Fruit fly (Drosophila melanogaster): Measurements from ENCODE around the gene CG17377.

CG17377 gene

DNA sequence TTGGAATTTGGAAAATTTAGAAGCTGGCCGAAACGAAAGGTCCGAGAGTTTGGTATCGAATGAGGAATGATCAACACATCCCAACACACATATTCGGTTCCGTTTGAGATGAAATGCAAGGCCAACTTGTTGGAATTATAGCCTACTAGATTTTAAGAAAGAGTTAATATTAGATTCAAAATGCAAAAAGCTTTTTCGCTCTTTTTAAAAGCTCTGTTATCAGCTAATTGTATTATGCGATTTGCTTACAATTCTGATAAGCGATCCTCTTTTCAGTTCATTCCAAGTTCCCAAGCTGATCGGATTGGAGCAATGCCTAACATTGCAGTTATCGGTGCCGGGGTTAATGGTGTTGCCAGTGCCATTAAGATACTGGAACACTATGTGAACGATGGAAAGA is at the start of gene CG17377, which contains the start of gene Daao2:
Gene CG17377 (minus strand): TSS at position 101 of the 400 bp plus-strand sequence.
Gene Daao2 (plus strand): TSS at position 272 of the 400 bp plus-strand sequence.
- TF ChIP-seq Crg-1 (GFP tag; optimal IDR thresholded peaks at IDR 0.05) (no peak), CG12768 (GFP tag; optimal IDR thresholded peaks at IDR 0.05) (no peak), CG1620 (GFP tag; optimal IDR thresholded peaks at IDR 0.05) (no peak), Hr96 (GFP tag; optimal IDR thresholded peaks at IDR 0.05) (no peak), CG7045 (GFP tag; optimal IDR thresholded peaks at IDR 0.05) (no peak), tj (GFP tag; optimal IDR thresholded peaks at IDR 0.05) (no peak), Mnt (GFP tag; optimal IDR thresholded peaks at IDR 0.05) (no peak), CG7101 (tag; optimal IDR thresholded peaks at IDR 0.05) (no peak)

- TF ChIP-seq ovo (GFP tag; optimal IDR thresholded peaks at IDR 0.05) (no peak), bab1 (GFP tag; optimal IDR thresholded peaks at IDR 0.05) (peak; percentile 42), CG1620 (GFP tag; optimal IDR thresholded peaks at IDR 0.05) (no peak), toe (GFP tag; optimal IDR thresholded peaks at IDR 0.05) (no peak)
These were observed 49.5 kb upstream of the CG17377 start, which contains the start of gene Rca1 for dm6 chr2L:6851963-6852671. Gene Rca1 (plus strand): TSS chr2L:6852315.

dm6 chr2L:6850963-6851362 is 48.3 kb upstream of the CG17377 start:
- no peak for TF ChIP-seq Mnt (GFP tag; optimal IDR thresholded peaks at IDR 0.05)
- no peak for TF ChIP-seq Crg-1 (GFP tag; optimal IDR thresholded peaks at IDR 0.05)
- no peak for TF ChIP-seq CG14711 (tag; optimal IDR thresholded peaks at IDR 0.05)
- no peak for TF ChIP-seq bab1 (GFP tag; optimal IDR thresholded peaks at IDR 0.05)
- TF ChIP-seq CG7045 (GFP tag; optimal IDR thresholded peaks at IDR 0.05), result no peak
- no peak for TF ChIP-seq cnc (optimal IDR thresholded peaks at IDR 0.05)
- no peak for TF ChIP-seq CG1620 (GFP tag; optimal IDR thresholded peaks at IDR 0.05)
- no peak for TF ChIP-seq kay (GFP tag; ENCODE audit: borderline replicate concordance)
- no peak for TF ChIP-seq cic (GFP tag; optimal IDR thresholded peaks at IDR 0.05)
- TF ChIP-seq toe (GFP tag; optimal IDR thresholded peaks at IDR 0.05), result no peak

dm6 chr2L:6843434-6843833 is 40.8 kb upstream of the CG17377 start:
- TF ChIP-seq kay (GFP tag; ENCODE audit: borderline replicate concordance) (no peak), CG33017 (tag; optimal IDR thresholded peaks at IDR 0.05) (no peak), CG11617 (GFP tag; optimal IDR thresholded peaks at IDR 0.05) (no peak), cnc (optimal IDR thresholded peaks at IDR 0.05) (no peak), ovo (GFP tag; optimal IDR thresholded peaks at IDR 0.05) (no peak), CG14711 (tag; optimal IDR thresholded peaks at IDR 0.05) (no peak), CG1620 (GFP tag; optimal IDR thresholded peaks at IDR 0.05) (no peak), bab1 (GFP tag; optimal IDR thresholded peaks at IDR 0.05) (no peak), Mnt (GFP tag; optimal IDR thresholded peaks at IDR 0.05) (no peak), tj (GFP tag; optimal IDR thresholded peaks at IDR 0.05) (no peak), CG5204 (GFP tag; optimal IDR thresholded peaks at IDR 0.05) (no peak), Clk (GFP tag; optimal IDR thresholded peaks at IDR 0.05) (no peak), CG7045 (GFP tag; optimal IDR thresholded peaks at IDR 0.05) (no peak), toe (GFP tag; optimal IDR thresholded peaks at IDR 0.05) (no peak), Hr96 (GFP tag; optimal IDR thresholded peaks at IDR 0.05) (no peak), CG12768 (GFP tag; optimal IDR thresholded peaks at IDR 0.05) (no peak)

- no peak for TF ChIP-seq ovo (GFP tag; optimal IDR thresholded peaks at IDR 0.05)
- no peak for TF ChIP-seq Hr96 (GFP tag; optimal IDR thresholded peaks at IDR 0.05)
- no peak for TF ChIP-seq CG7045 (GFP tag; optimal IDR thresholded peaks at IDR 0.05)
- TF ChIP-seq CG12768 (GFP tag; optimal IDR thresholded peaks at IDR 0.05), result no peak
- TF ChIP-seq kay (GFP tag; ENCODE audit: borderline replicate concordance), result no peak
- TF ChIP-seq Clk (GFP tag; optimal IDR thresholded peaks at IDR 0.05), result no peak
- TF ChIP-seq toe (GFP tag; optimal IDR thresholded peaks at IDR 0.05), result no peak
- TF ChIP-seq cnc (optimal IDR thresholded peaks at IDR 0.05), result no peak
- no peak for TF ChIP-seq Crg-1 (GFP tag; optimal IDR thresholded peaks at IDR 0.05)
- TF ChIP-seq CG11617 (GFP tag; optimal IDR thresholded peaks at IDR 0.05), result no peak
- TF ChIP-seq CG1620 (GFP tag; optimal IDR thresholded peaks at IDR 0.05), result no peak
- no peak for TF ChIP-seq bab1 (GFP tag; optimal IDR thresholded peaks at IDR 0.05)
- TF ChIP-seq pad (GFP tag; optimal IDR thresholded peaks at IDR 0.05), result no peak
- TF ChIP-seq CG33017 (tag; optimal IDR thresholded peaks at IDR 0.05), result no peak
- TF ChIP-seq cic (GFP tag; optimal IDR thresholded peaks at IDR 0.05), result no peak
These were observed 38.7 kb upstream of the CG17377 start for dm6 chr2L:6841349-6841748.

dm6 chr2L:6837829-6838228 is 35.2 kb upstream of the CG17377 start:
- TF ChIP-seq Mnt (GFP tag; optimal IDR thresholded peaks at IDR 0.05) (no peak), ovo (GFP tag; optimal IDR thresholded peaks at IDR 0.05) (no peak), CG1620 (GFP tag; optimal IDR thresholded peaks at IDR 0.05) (no peak), CG12768 (GFP tag; optimal IDR thresholded peaks at IDR 0.05) (no peak), CG7045 (GFP tag; optimal IDR thresholded peaks at IDR 0.05) (no peak), bab1 (GFP tag; optimal IDR thresholded peaks at IDR 0.05) (no peak), Hr96 (GFP tag; optimal IDR thresholded peaks at IDR 0.05) (no peak), toe (GFP tag; optimal IDR thresholded peaks at IDR 0.05) (no peak), Clk (GFP tag; optimal IDR thresholded peaks at IDR 0.05) (no peak), CG5204 (GFP tag; optimal IDR thresholded peaks at IDR 0.05) (no peak), cic (GFP tag; optimal IDR thresholded peaks at IDR 0.05) (no peak), CG7101 (tag; optimal IDR thresholded peaks at IDR 0.05) (no peak), tj (GFP tag; optimal IDR thresholded peaks at IDR 0.05) (no peak)

dm6 chr2L:6836114-6836513 is 33.5 kb upstream of the CG17377 start:
- TF ChIP-seq ovo (GFP tag; optimal IDR thresholded peaks at IDR 0.05), result no peak
- TF ChIP-seq Crg-1 (GFP tag; optimal IDR thresholded peaks at IDR 0.05), result no peak
- no peak for TF ChIP-seq CG7045 (GFP tag; optimal IDR thresholded peaks at IDR 0.05)
- TF ChIP-seq CG11617 (GFP tag; optimal IDR thresholded peaks at IDR 0.05), result no peak
- no peak for TF ChIP-seq CG1620 (GFP tag; optimal IDR thresholded peaks at IDR 0.05)
- no peak for TF ChIP-seq CG33017 (tag; optimal IDR thresholded peaks at IDR 0.05)
- no peak for TF ChIP-seq CG14711 (tag; optimal IDR thresholded peaks at IDR 0.05)
- no peak for TF ChIP-seq CG12768 (GFP tag; optimal IDR thresholded peaks at IDR 0.05)
- TF ChIP-seq CG5204 (GFP tag; optimal IDR thresholded peaks at IDR 0.05), result no peak
- no peak for TF ChIP-seq toe (GFP tag; optimal IDR thresholded peaks at IDR 0.05)
- no peak for TF ChIP-seq CG7101 (tag; optimal IDR thresholded peaks at IDR 0.05)
- TF ChIP-seq Mnt (GFP tag; optimal IDR thresholded peaks at IDR 0.05), result no peak
- no peak for TF ChIP-seq Hr96 (GFP tag; optimal IDR thresholded peaks at IDR 0.05)
- no peak for TF ChIP-seq cnc (optimal IDR thresholded peaks at IDR 0.05)
- TF ChIP-seq cic (GFP tag; optimal IDR thresholded peaks at IDR 0.05), result no peak
- TF ChIP-seq pad (GFP tag; optimal IDR thresholded peaks at IDR 0.05), result no peak
- no peak for TF ChIP-seq Clk (GFP tag; optimal IDR thresholded peaks at IDR 0.05)
- TF ChIP-seq kay (GFP tag; ENCODE audit: borderline replicate concordance), result no peak
